Worm (Caenorhabditis elegans): ENCODE results near the gene F35H10.10.

DNA sequence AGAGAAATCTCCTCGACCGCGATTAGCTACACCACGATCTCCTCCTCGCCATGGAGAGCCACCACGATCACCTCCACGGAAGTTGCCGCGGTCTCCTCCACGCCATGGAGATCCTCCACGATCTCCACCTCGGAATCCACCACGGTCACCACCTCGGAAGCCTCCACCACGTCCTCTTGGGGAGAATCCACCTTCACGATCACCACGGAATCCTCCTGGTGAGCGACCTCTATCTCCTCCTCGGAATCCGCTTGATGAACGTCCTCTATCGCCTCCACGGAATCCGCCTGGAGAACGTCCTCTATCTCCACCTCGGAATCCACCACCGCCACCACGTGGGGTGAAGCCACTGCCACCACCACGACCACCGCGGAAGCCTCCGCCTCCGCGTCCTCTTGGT, 23.6 kb downstream of the F35H10.10 start:
- TF ChIP-seq cog-1 (tag; optimal IDR thresholded peaks at IDR 0.05) (no peak), flt-1 (GFP tag; IDR thresholded peaks at IDR 0.05) (no peak), ref-1 (GFP tag; conservative IDR thresholded peaks at IDR 0.05) (no peak), med-1 (GFP tag; optimal IDR thresholded peaks at IDR 0.05; ENCODE audit: insufficient read depth) (no peak), T22C8.4 (GFP tag; IDR thresholded peaks at IDR 0.05) (no peak), tab-1 (GFP tag; IDR thresholded peaks at IDR 0.05) (no peak), ztf-29 (GFP tag; IDR thresholded peaks at IDR 0.05) (no peak), klf-2 (GFP tag; conservative IDR thresholded peaks at IDR 0.05) (no peak)
